Worm (Caenorhabditis elegans): ENCODE results near the gene zip-8.

The zip-8 gene

DNA sequence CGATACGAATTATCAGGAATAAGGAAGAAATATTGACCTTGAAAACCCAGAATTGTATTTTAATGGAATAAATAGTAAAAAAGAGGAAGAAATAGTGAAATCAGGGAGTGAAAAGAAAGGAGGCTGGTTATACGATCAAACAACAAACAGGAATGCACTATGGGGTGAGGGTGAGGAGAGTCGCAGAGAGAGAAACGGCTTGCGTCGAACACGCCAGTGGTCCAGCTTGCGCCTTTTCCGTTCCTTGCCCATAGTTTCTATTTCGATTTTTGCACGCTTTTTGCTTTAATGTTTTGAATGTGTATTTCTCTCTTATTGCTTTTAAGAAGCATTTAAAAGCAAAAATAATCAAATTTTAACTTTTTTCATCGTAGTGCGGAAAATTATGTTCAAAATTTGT lies 25.1 kb upstream of the zip-8 start (continued):
- TF ChIP-seq R02D3.7 (tag; optimal IDR thresholded peaks at IDR 0.05), result peak; percentile 64

DNA sequence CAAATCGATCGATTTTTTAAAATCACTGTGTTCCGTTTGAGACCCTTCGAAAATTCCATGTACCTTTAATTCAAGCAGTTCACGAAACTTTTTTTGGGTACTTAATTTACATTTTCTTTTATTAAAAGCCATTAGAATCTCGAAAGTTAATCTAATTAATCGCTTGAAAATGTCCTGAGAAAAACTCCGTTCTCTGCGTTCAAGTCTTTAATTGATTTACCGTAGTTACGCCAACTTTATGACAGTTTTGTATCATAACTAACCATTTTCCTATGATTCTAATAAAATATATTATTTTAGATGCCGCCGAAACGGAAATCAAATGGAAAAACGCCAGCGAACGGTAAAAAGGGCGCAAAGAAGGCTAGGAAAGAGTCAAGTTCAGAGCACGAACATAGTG lies 24.6 kb upstream of the zip-8 start, which contains the start of gene jhdm-1:
Gene jhdm-1, plus strand, starts transcription at position 301 of the 400 bp plus-strand sequence.
- TF ChIP-seq jun-1 (tag; optimal IDR thresholded peaks at IDR 0.05), result no peak
- TF ChIP-seq fkh-2 (tag; optimal IDR thresholded peaks at IDR 0.05), result no peak
- no peak for TF ChIP-seq snpc-4 (tag; optimal IDR thresholded peaks at IDR 0.05)
- TF ChIP-seq lin-15B (tag; optimal IDR thresholded peaks at IDR 0.05), result no peak

DNA sequence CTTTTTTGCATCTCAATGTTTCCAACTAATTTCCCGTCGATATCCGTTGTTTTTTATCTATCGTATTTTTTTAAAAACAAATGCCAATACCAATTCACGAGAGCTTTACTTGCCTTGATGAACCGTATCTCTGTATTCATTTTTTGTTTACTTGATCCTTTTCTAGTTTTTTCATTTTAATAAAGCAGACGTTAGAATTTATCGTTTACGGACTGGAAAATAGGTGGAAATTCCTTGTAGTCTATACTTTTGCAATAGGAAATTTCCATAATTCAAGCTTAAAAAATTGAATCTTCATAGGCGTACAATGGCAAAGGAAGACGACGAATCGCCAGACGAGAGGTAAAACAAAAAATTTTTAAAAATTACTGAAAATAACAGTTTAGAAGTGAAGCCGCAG lies 18.9 kb upstream of the zip-8 start, which contains the start of gene algn-1:
Gene algn-1, plus strand, starts transcription at position 301 of the 400 bp plus-strand sequence.
- TF ChIP-seq lsy-12 (tag; optimal IDR thresholded peaks at IDR 0.05), result no peak
- TF ChIP-seq ztf-11 (tag; optimal IDR thresholded peaks at IDR 0.05), result no peak
- no peak for TF ChIP-seq nhr-23 (tag; optimal IDR thresholded peaks at IDR 0.05)
- no peak for TF ChIP-seq ztf-4 (tag; optimal IDR thresholded peaks at IDR 0.05)
- TF ChIP-seq egl-5 (tag; optimal IDR thresholded peaks at IDR 0.05), result no peak
- TF ChIP-seq lin-39 (tag; optimal IDR thresholded peaks at IDR 0.05), result no peak
- no peak for TF ChIP-seq elt-1 (tag; optimal IDR thresholded peaks at IDR 0.05)

DNA sequence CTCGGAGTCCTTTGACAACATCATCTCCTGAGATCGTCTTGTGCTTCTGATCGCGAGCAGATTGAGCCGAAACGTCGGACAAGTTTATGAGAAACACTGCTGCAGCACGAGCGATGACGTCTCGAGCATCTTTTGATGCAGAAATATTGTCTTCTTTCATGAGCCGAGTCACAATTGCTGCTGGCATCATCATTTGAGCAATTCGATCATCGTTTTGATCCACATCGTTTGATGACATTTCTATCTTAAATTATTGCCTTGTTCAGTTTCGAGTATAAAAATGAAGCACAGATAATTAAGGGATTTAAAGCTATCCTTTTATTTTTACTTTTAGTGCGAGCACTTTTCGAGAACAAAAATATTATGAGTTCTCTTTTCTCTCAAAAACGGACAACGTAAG lies 16.1 kb upstream of the zip-8 start, which contains the start of gene T26A5.8:
Gene T26A5.8, minus strand, starts transcription at position 247 of the 400 bp plus-strand sequence.
- TF ChIP-seq nhr-43 (tag; optimal IDR thresholded peaks at IDR 0.05; ENCODE audit: poor library complexity, severe bottlenecking), result peak; percentile 40
- TF ChIP-seq mml-1 (tag; optimal IDR thresholded peaks at IDR 0.05), result no peak
- TF ChIP-seq pha-4 (tag; optimal IDR thresholded peaks at IDR 0.05), result no peak
- peak; percentile 10 for TF ChIP-seq nfya-1 (tag; optimal IDR thresholded peaks at IDR 0.05; ENCODE audit: insufficient read depth)
- peak; percentile 30 for TF ChIP-seq lsy-12 (tag; optimal IDR thresholded peaks at IDR 0.05)
- no peak for TF ChIP-seq lin-15B (tag; optimal IDR thresholded peaks at IDR 0.05)
- TF ChIP-seq fkh-10 (GFP tag; optimal IDR thresholded peaks at IDR 0.05), result no peak
- TF ChIP-seq aly-2 (tag; optimal IDR thresholded peaks at IDR 0.05), result no peak
- no peak for TF ChIP-seq skn-1 (tag; optimal IDR thresholded peaks at IDR 0.05)
- no peak for TF ChIP-seq unc-39 (tag; optimal IDR thresholded peaks at IDR 0.05)
- TF ChIP-seq ama-1 (optimal IDR thresholded peaks at IDR 0.05), result peak; percentile 96
- peak; percentile 20 for TF ChIP-seq elt-2 (tag; optimal IDR thresholded peaks at IDR 0.05)
- TF ChIP-seq nhr-28 (tag; optimal IDR thresholded peaks at IDR 0.05), result no peak
- no peak for TF ChIP-seq lin-39 (tag; optimal IDR thresholded peaks at IDR 0.05)
- no peak for TF ChIP-seq egl-27 (tag; optimal IDR thresholded peaks at IDR 0.05)

DNA sequence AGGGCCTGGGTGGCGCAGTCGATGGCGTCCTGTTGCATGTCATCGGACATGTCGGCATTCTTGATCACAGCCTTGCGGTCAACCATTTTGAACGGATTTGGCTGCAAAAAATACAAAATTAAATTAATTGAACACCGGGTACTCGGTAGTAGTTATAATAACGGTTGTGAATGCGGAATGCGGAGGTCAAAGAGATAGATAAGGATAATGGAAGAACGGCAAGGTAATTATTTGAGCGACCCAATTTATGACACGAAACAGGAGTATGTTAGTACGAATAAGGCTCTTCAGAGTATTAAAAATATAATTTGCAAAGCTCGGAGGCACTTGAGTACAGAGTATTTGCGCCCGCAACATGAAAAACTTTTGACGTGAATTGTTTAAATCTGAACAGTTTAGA lies 15.1 kb upstream of the zip-8 start, which contains the start of gene dlc-1:
Gene dlc-1, minus strand, starts transcription at position 101 of the 400 bp plus-strand sequence.
- TF ChIP-seq aly-2 (tag; optimal IDR thresholded peaks at IDR 0.05) (no peak), fkh-2 (tag; optimal IDR thresholded peaks at IDR 0.05) (no peak), jun-1 (tag; optimal IDR thresholded peaks at IDR 0.05) (no peak), ztf-4 (tag; optimal IDR thresholded peaks at IDR 0.05) (no peak), nhr-67 (tag; optimal IDR thresholded peaks at IDR 0.05) (no peak), R02D3.7 (tag; optimal IDR thresholded peaks at IDR 0.05) (no peak), nhr-11 (tag; optimal IDR thresholded peaks at IDR 0.05) (no peak), zag-1 (tag; optimal IDR thresholded peaks at IDR 0.05) (no peak), egl-27 (tag; optimal IDR thresholded peaks at IDR 0.05) (no peak), mdl-1 (tag; optimal IDR thresholded peaks at IDR 0.05) (no peak), fos-1 (tag; optimal IDR thresholded peaks at IDR 0.05) (no peak), lin-15B (tag; optimal IDR thresholded peaks at IDR 0.05) (no peak), egl-5 (tag; optimal IDR thresholded peaks at IDR 0.05) (no peak)

DNA sequence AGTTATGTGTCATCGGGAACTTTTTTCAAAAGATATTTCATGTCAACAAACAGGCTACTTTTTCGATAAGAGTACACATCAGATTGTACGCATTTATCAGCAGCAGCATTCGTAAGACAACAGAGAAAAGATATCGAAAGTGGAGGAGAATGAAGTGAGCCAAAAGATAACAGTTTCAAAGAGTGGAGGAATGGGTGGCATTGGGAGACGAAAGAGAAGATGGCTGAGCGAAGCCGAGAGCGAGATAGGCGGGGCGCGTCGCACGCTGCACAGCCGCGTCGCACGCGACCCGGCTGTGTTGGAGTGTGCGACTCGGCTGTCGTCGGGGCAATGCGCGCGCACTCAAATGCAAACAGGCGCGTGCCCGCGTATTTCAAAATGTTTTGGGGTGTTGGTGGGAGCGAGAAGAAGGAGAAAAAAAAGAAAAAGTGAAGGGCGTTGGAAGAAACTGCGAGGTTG lies 14.6 kb upstream of the zip-8 start:
- peak; percentile 84 for TF ChIP-seq lin-15B (tag; optimal IDR thresholded peaks at IDR 0.05)
- TF ChIP-seq nfya-1 (tag; optimal IDR thresholded peaks at IDR 0.05; ENCODE audit: insufficient read depth), result peak; percentile 97
- TF ChIP-seq daf-12 (tag; optimal IDR thresholded peaks at IDR 0.05), result no peak
- peak; percentile 72 for TF ChIP-seq ceh-28 (tag; optimal IDR thresholded peaks at IDR 0.05)
- TF ChIP-seq lin-39 (tag; optimal IDR thresholded peaks at IDR 0.05), result peak; percentile 97
- no peak for TF ChIP-seq mml-1 (tag; optimal IDR thresholded peaks at IDR 0.05)
- TF ChIP-seq nhr-76 (tag; optimal IDR thresholded peaks at IDR 0.05), result no peak
- no peak for TF ChIP-seq skn-1 (tag; optimal IDR thresholded peaks at IDR 0.05)
- peak; percentile 33 for TF ChIP-seq fos-1 (tag; optimal IDR thresholded peaks at IDR 0.05)
- peak; percentile 25 for TF ChIP-seq elt-1 (tag; optimal IDR thresholded peaks at IDR 0.05)
- peak; percentile 49 for TF ChIP-seq snpc-4 (tag; optimal IDR thresholded peaks at IDR 0.05)
- TF ChIP-seq tbx-2 (tag; optimal IDR thresholded peaks at IDR 0.05), result peak; percentile 62
- peak; percentile 74 for TF ChIP-seq nhr-43 (tag; optimal IDR thresholded peaks at IDR 0.05; ENCODE audit: poor library complexity, severe bottlenecking)
- peak; percentile 50 for TF ChIP-seq ama-1 (optimal IDR thresholded peaks at IDR 0.05)
- TF ChIP-seq nhr-77 (tag; optimal IDR thresholded peaks at IDR 0.05), result peak; percentile 71
- TF ChIP-seq pha-4 (tag; optimal IDR thresholded peaks at IDR 0.05), result peak; percentile 86
- TF ChIP-seq mdl-1 (tag; optimal IDR thresholded peaks at IDR 0.05), result peak; percentile 60
- peak; percentile 50 for TF ChIP-seq R02D3.7 (tag; optimal IDR thresholded peaks at IDR 0.05)
- peak; percentile 92 for TF ChIP-seq nhr-25 (tag; optimal IDR thresholded peaks at IDR 0.05)
- peak; percentile 94 for TF ChIP-seq pqm-1 (tag; optimal IDR thresholded peaks at IDR 0.05)
- no peak for TF ChIP-seq zag-1 (tag; optimal IDR thresholded peaks at IDR 0.05)
- TF ChIP-seq elt-2 (tag; optimal IDR thresholded peaks at IDR 0.05), result peak; percentile 99
- TF ChIP-seq lsy-12 (tag; optimal IDR thresholded peaks at IDR 0.05), result peak; percentile 93
- TF ChIP-seq jun-1 (tag; optimal IDR thresholded peaks at IDR 0.05), result peak; percentile 92
- TF ChIP-seq elt-3 (tag; optimal IDR thresholded peaks at IDR 0.05), result peak in 2 of 3 experiments; percentile 8 to 36
- TF ChIP-seq nhr-12 (tag; optimal IDR thresholded peaks at IDR 0.05), result no peak
- no peak for TF ChIP-seq ceh-9 (tag; optimal IDR thresholded peaks at IDR 0.05)
- no peak for TF ChIP-seq ceh-16 (tag; optimal IDR thresholded peaks at IDR 0.05)
